Worm (Caenorhabditis elegans): ENCODE results near the gene F42G10.1.

The F42G10.1 gene

ce11 chrX:10017975-10018654 lies 3.9 kb downstream of the F42G10.1 start, which contains the start of gene F19C6.4:
TSS of gene F19C6.4 (minus strand) at chrX:10018025.
- TF ChIP-seq him-1 (tag; optimal IDR thresholded peaks at IDR 0.05) (no peak), dao-5 (tag; optimal IDR thresholded peaks at IDR 0.05) (no peak), W03F9.2 (tag; optimal IDR thresholded peaks at IDR 0.05) (no peak)

ce11 chrX:10009985-10010384 lies 12.0 kb downstream of the F42G10.1 start:
- TF ChIP-seq W03F9.2 (tag; optimal IDR thresholded peaks at IDR 0.05) (no peak), dao-5 (tag; optimal IDR thresholded peaks at IDR 0.05) (no peak), him-1 (tag; optimal IDR thresholded peaks at IDR 0.05) (no peak)

- TF ChIP-seq him-1 (tag; optimal IDR thresholded peaks at IDR 0.05) (no peak), dao-5 (tag; optimal IDR thresholded peaks at IDR 0.05) (no peak), W03F9.2 (tag; optimal IDR thresholded peaks at IDR 0.05) (no peak)
Measured at ce11 chrX:10008664-10009063, 13.3 kb downstream of the F42G10.1 start, which contains the start of gene F19C6.3. TSS of gene F19C6.3 (minus strand) at chrX:10008764.

DNA sequence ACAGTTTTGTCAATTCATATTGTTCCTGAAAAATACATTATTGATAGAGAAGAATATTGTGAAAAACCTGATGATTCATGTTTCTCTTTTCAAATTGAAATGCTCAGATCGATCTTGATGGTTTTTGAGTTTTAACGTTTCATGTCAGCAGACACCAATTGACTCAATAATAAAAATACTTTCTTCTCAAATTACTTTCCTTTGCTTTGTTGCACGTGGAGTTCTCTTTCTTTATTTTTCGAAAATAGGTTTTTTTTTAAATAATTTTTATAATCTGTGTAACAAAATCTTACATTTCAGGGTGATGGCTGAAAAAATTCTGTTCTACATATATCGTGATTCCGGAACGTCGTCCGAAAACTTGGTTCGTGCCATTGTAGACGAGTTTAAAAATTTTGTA lies 21.3 kb downstream of the F42G10.1 start, which contains the start of gene F19C6.2:
TSS of gene F19C6.2 (plus strand) at position 301 of the 400 bp plus-strand sequence.
- TF ChIP-seq him-1 (tag; optimal IDR thresholded peaks at IDR 0.05) (no peak), W03F9.2 (tag; optimal IDR thresholded peaks at IDR 0.05) (no peak)

DNA sequence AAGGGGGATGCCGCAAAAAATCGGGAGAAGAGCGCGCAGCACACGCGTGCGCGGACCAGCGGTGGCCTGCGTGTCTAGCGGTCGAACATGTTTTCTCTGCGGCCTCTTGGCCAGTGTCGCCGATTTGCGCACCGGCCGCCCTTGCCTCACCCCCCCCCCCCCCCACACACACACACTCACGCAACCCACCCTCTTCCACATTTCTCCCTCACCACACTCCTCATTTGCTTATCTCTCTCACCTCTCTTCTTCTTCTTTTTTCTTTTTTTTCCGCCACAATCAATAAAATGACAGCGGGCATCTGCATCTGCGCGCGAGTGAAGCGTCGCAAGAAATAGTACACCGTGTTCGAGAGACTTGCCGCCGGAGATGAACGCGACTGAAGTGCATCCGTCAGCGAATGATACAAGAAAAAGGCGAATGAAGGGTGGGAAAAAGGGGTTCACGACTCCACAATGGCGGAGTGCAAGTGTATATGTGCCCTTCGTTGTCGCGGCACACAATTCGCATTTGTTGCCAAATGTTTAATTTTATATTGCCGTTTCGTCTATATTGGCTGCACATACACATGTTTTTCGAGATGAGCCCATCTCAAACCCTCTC lies 22.3 kb downstream of the F42G10.1 start:
- peak; percentile 39 for TF ChIP-seq W03F9.2 (tag; optimal IDR thresholded peaks at IDR 0.05)
- no peak for TF ChIP-seq dao-5 (tag; optimal IDR thresholded peaks at IDR 0.05)
- TF ChIP-seq him-1 (tag; optimal IDR thresholded peaks at IDR 0.05), result peak; percentile 70

DNA sequence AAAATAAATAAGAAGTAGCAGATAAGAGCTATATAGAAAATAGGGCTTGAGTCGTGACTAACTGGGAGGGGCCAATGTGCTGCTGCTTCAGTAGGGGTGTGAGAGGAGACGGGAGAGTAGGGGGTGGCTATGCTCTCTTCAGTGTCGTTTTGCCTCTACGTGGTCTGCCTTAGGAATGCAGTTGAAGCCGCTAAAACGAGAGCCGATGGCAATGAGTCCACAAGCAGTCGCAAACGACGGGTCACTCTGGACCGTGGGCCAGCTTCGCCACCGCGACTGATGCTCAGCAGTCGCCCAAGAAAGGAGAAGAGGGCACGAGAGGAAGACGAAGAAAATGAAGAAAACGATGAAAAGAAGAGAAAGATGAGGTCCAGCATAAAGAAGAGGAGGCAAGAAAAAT lies 22.8 kb downstream of the F42G10.1 start, which contains the start of gene grk-1:
TSS of gene grk-1 (minus strand) at position 17 of the 400 bp plus-strand sequence.
- no peak for TF ChIP-seq W03F9.2 (tag; optimal IDR thresholded peaks at IDR 0.05)
- TF ChIP-seq him-1 (tag; optimal IDR thresholded peaks at IDR 0.05), result no peak
- no peak for TF ChIP-seq dao-5 (tag; optimal IDR thresholded peaks at IDR 0.05)

- TF ChIP-seq him-1 (tag; optimal IDR thresholded peaks at IDR 0.05), result no peak
- no peak for TF ChIP-seq W03F9.2 (tag; optimal IDR thresholded peaks at IDR 0.05)
- no peak for TF ChIP-seq dao-5 (tag; optimal IDR thresholded peaks at IDR 0.05)
Measured at ce11 chrX:9997344-9997743, 24.6 kb downstream of the F42G10.1 start.

DNA sequence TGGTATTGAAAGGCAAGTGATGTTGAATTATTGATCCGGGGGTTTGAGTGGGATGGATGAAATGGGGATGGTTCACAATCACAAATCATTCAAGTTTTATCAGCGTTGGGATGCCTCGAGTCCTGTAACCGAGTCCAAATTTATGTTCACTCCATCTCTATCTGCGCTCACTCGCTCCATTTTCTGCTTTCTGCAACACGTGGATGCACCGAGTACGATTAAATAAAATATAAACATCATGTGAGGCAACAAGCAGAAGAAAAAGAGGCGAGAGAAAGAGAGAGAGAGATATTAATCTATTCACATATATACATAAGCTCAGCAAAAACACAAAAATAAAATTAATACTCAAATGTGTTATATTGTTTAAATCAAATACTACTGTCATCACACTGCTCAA lies 28.9 kb downstream of the F42G10.1 start:
- TF ChIP-seq W03F9.2 (tag; optimal IDR thresholded peaks at IDR 0.05) (no peak), dao-5 (tag; optimal IDR thresholded peaks at IDR 0.05) (no peak), him-1 (tag; optimal IDR thresholded peaks at IDR 0.05) (no peak)

DNA sequence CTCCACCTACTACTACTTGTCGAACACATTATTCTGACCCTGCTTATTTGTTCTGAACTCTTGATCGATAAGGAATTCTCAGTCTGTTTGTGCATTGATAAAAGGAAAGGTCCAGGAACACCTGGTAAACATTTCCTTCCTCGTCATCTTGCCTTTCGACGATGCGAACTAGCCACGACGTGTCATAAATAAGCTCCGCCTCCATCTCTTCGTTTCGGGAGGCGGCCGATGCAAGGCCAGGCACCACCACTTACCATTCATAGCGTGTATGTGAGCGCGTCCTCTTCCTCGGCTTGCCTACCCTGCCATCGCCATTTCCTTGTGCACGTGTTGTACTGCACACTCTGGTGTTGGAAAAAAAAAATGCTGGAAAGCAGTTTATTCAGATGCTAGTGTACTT lies 33.1 kb downstream of the F42G10.1 start:
- TF ChIP-seq him-1 (tag; optimal IDR thresholded peaks at IDR 0.05), result no peak

- TF ChIP-seq W03F9.2 (tag; optimal IDR thresholded peaks at IDR 0.05), result no peak
Measured at ce11 chrX:9987166-9987565, 34.8 kb downstream of the F42G10.1 start.

DNA sequence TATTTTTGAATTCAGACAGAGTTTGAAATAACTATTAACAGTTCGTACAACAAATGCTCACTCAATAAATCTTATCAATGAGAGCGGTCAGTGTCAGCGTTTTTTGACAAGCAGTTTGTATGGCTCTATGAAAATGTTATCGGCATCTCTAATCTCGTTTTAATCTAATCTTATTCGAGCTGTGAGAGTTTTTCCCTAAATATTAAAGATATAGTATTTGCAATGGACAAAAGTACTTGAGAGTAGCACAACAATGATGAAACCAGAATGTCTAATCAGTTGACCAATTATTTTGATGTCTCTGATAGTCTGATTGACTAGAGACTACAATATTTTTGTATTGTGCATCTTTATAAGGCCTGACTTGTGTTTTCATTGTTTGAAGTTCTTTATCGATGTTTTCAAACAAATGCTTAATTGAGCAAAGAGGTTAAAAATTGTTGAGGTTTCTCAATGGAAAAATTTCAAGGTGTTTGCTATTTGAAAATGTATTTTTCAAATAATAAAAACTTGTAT lies 37.0 kb downstream of the F42G10.1 start, which contains the start of gene F19C6.5:
TSS of gene F19C6.5 (minus strand) at position 51 of the 516 bp plus-strand sequence.
- TF ChIP-seq dao-5 (tag; optimal IDR thresholded peaks at IDR 0.05) (no peak), W03F9.2 (tag; optimal IDR thresholded peaks at IDR 0.05) (no peak), him-1 (tag; optimal IDR thresholded peaks at IDR 0.05) (no peak)

- TF ChIP-seq W03F9.2 (tag; optimal IDR thresholded peaks at IDR 0.05) (no peak), dao-5 (tag; optimal IDR thresholded peaks at IDR 0.05) (no peak), him-1 (tag; optimal IDR thresholded peaks at IDR 0.05) (no peak)
Measured at ce11 chrX:9981259-9981658, 40.7 kb downstream of the F42G10.1 start.

- TF ChIP-seq dao-5 (tag; optimal IDR thresholded peaks at IDR 0.05) (no peak), W03F9.2 (tag; optimal IDR thresholded peaks at IDR 0.05) (no peak), him-1 (tag; optimal IDR thresholded peaks at IDR 0.05) (no peak)
Measured at ce11 chrX:9976206-9976605, 45.8 kb downstream of the F42G10.1 start, which contains the start of gene mgl-1. TSS of gene mgl-1 (minus strand) at chrX:9976306.
